Worm (Caenorhabditis elegans) whole organism, L2 larva: ENCODE measurements around the gene glb-29.

ENCODE experiments used
- C34F6.9 ChIP-seq: fragments of 150-350 bp; optimal IDR thresholded peaks from 2 replicates; lab custom pipeline; 2014; ENCODE audit warnings: missing biosample characterization, missing genetic modification characterization
- F13H6.1 ChIP-seq: sonication (generic microtip); optimal IDR thresholded peaks from 2 replicates; lab custom pipeline; 2016; ENCODE audit warnings: missing genetic modification characterization, missing compliant biosample characterization
- R02D3.7 ChIP-seq: fragments of 150-350 bp; optimal IDR thresholded peaks from 2 replicates; lab custom pipeline; 2014; ENCODE audit warnings: missing biosample characterization, missing genetic modification characterization
- Y55F3AM.14 ChIP-seq: fragments of 200-800 bp; sonication (Bioruptor generic); optimal IDR thresholded peaks from 2 replicates; lab custom pipeline; 2018; ENCODE audit warnings: mild to moderate bottlenecking, missing genetic modification characterization, missing compliant biosample characterization
- ZK546.5 ChIP-seq: sonication (generic microtip); optimal IDR thresholded peaks from 2 replicates; lab custom pipeline; 2017; ENCODE audit warnings: missing biosample characterization, missing genetic modification characterization
- alr-1 ChIP-seq: fragments of 150-350 bp; optimal IDR thresholded peaks from 2 replicates; lab custom pipeline; 2014; ENCODE audit warnings: missing biosample characterization, missing genetic modification characterization
- aly-2 ChIP-seq: fragments of 150-350 bp; optimal IDR thresholded peaks from 2 replicates; lab custom pipeline; 2014; ENCODE audit warnings: missing biosample characterization, missing genetic modification characterization
- ama-1 ChIP-seq: fragments of 150-350 bp; optimal IDR thresholded peaks from 2 replicates; lab custom pipeline; 2018; ENCODE audit warnings: inconsistent platforms
- blmp-1 ChIP-seq: sonication (generic microtip); optimal IDR thresholded peaks from 2 replicates; lab custom pipeline; 2017; ENCODE audit warnings: missing genetic modification characterization, mild to moderate bottlenecking, missing compliant biosample characterization, antibody characterized with exemption, moderate library complexity; ENCODE audit not compliant: insufficient read depth
- ceh-16 ChIP-seq: fragments of 150-350 bp; optimal IDR thresholded peaks from 2 replicates; lab custom pipeline; 2014; ENCODE audit warnings: missing biosample characterization, missing genetic modification characterization
- ceh-82 ChIP-seq: fragments of 150-350 bp; optimal IDR thresholded peaks from 2 replicates; lab custom pipeline; 2014; ENCODE audit warnings: missing biosample characterization, missing genetic modification characterization
- crh-2 ChIP-seq: sonication (generic microtip); optimal IDR thresholded peaks from 2 replicates; lab custom pipeline; 2017; ENCODE audit warnings: missing biosample characterization, missing genetic modification characterization
- dmd-4 ChIP-seq: sonication (generic microtip); optimal IDR thresholded peaks from 2 replicates; lab custom pipeline; 2017; ENCODE audit warnings: missing biosample characterization, missing genetic modification characterization
- egl-27 ChIP-seq: sonication (generic microtip); optimal IDR thresholded peaks from 3 replicates; lab custom pipeline; 2017; ENCODE audit warnings: missing biosample characterization, missing genetic modification reagents, missing genetic modification characterization
- elt-1 ChIP-seq: fragments of 150-350 bp; optimal IDR thresholded peaks from 2 replicates; lab custom pipeline; 2014; ENCODE audit warnings: missing biosample characterization, missing genetic modification characterization
- elt-3 ChIP-seq: sonication (generic microtip); optimal IDR thresholded peaks from 2 replicates; lab custom pipeline; 2017; ENCODE audit warnings: missing biosample characterization, missing genetic modification characterization
- fos-1 ChIP-seq: fragments of 150-350 bp; optimal IDR thresholded peaks from 2 replicates; lab custom pipeline; 2014; ENCODE audit warnings: missing biosample characterization, missing genetic modification characterization
- gmeb-1 ChIP-seq: fragments of 150-350 bp; optimal IDR thresholded peaks from 2 replicates; lab custom pipeline; 2014; ENCODE audit warnings: missing biosample characterization, missing genetic modification characterization
- lin-11 ChIP-seq: fragments of 150-350 bp; sonication (generic microtip); optimal IDR thresholded peaks from 2 replicates; lab custom pipeline; 2014; ENCODE audit warnings: missing biosample characterization, missing genetic modification characterization, inconsistent platforms, mixed read lengths
- lin-13 ChIP-seq: fragments of 150-350 bp; optimal IDR thresholded peaks from 2 replicates; lab custom pipeline; 2014; ENCODE audit warnings: missing biosample characterization, missing genetic modification reagents, missing genetic modification characterization
- lin-39 ChIP-seq: fragments of 150-350 bp; optimal IDR thresholded peaks from 2 replicates; lab custom pipeline; 2014; ENCODE audit warnings: missing biosample characterization, missing genetic modification reagents, missing genetic modification characterization
- lsy-2 ChIP-seq, 2 experiments: fragments of 150-350 bp in 1 of 2; sonication (generic microtip) in 1 of 2; optimal IDR thresholded peaks; 2 replicates each; lab custom pipeline; 2014 to 2017; ENCODE audit warnings: missing biosample characterization in 2 of 2, missing genetic modification characterization in 2 of 2
- mab-5 ChIP-seq: fragments of 150-350 bp; optimal IDR thresholded peaks from 2 replicates; lab custom pipeline; 2014; ENCODE audit warnings: missing biosample characterization, missing genetic modification characterization
- mbf-1 ChIP-seq: sonication (generic microtip); optimal IDR thresholded peaks from 2 replicates; lab custom pipeline; 2017; ENCODE audit warnings: missing biosample characterization, missing genetic modification characterization
- mdl-1 ChIP-seq, 2 experiments: fragments of 150-350 bp in 1 of 2; sonication (generic microtip) in 1 of 2; optimal IDR thresholded peaks; 2 replicates each; lab custom pipeline; 2017; ENCODE audit warnings: missing biosample characterization in 2 of 2, missing genetic modification characterization in 2 of 2
- nhr-10 ChIP-seq: sonication (generic microtip); optimal IDR thresholded peaks from 2 replicates; lab custom pipeline; 2017; ENCODE audit warnings: missing biosample characterization, missing genetic modification characterization
- nhr-11 ChIP-seq: fragments of 150-350 bp; optimal IDR thresholded peaks from 2 replicates; lab custom pipeline; 2014; ENCODE audit warnings: missing biosample characterization, missing genetic modification characterization
- nhr-12 ChIP-seq: fragments of 150-350 bp; optimal IDR thresholded peaks from 2 replicates; lab custom pipeline; 2014; ENCODE audit warnings: missing biosample characterization, missing genetic modification characterization
- nhr-129 ChIP-seq: fragments of 150-350 bp; optimal IDR thresholded peaks from 2 replicates; lab custom pipeline; 2014; ENCODE audit warnings: missing biosample characterization, missing genetic modification characterization
- nhr-21 ChIP-seq: fragments of 150-350 bp; optimal IDR thresholded peaks from 2 replicates; lab custom pipeline; 2014; ENCODE audit warnings: missing biosample characterization, missing genetic modification characterization
- nhr-23 ChIP-seq: fragments of 150-350 bp; optimal IDR thresholded peaks from 2 replicates; lab custom pipeline; 2014; ENCODE audit warnings: missing biosample characterization, missing genetic modification reagents, missing genetic modification characterization
- nhr-237 ChIP-seq: fragments of 150-350 bp; optimal IDR thresholded peaks from 2 replicates; lab custom pipeline; 2014; ENCODE audit warnings: missing biosample characterization, missing genetic modification characterization
- nhr-25 ChIP-seq: fragments of 150-350 bp; sonication (generic microtip); optimal IDR thresholded peaks from 3 replicates; lab custom pipeline; 2014; ENCODE audit warnings: missing biosample characterization, missing genetic modification characterization
- nhr-6 ChIP-seq: fragments of 150-350 bp; optimal IDR thresholded peaks from 2 replicates; lab custom pipeline; 2014; ENCODE audit warnings: missing biosample characterization, missing genetic modification characterization
- nhr-77 ChIP-seq: fragments of 150-350 bp; optimal IDR thresholded peaks from 2 replicates; lab custom pipeline; 2014; ENCODE audit warnings: missing biosample characterization, missing genetic modification characterization
- peb-1 ChIP-seq: fragments of 150-350 bp; optimal IDR thresholded peaks from 2 replicates; lab custom pipeline; 2014; ENCODE audit warnings: missing biosample characterization, missing genetic modification characterization
- sem-4 ChIP-seq: fragments of 150-350 bp; optimal IDR thresholded peaks from 2 replicates; lab custom pipeline; 2014; ENCODE audit warnings: missing biosample characterization, missing genetic modification reagents, missing genetic modification characterization
- skn-1 ChIP-seq: sonication (generic microtip); optimal IDR thresholded peaks from 2 replicates; lab custom pipeline; 2017; ENCODE audit warnings: missing biosample characterization, missing genetic modification characterization
- sma-3 ChIP-seq: sonication (generic microtip); optimal IDR thresholded peaks from 2 replicates; lab custom pipeline; 2016; ENCODE audit warnings: missing genetic modification reagents, missing genetic modification characterization, missing compliant biosample characterization
- sma-9 ChIP-seq, 2 experiments: fragments of 150-350 bp in 1 of 2; sonication (generic microtip) in 1 of 2; optimal IDR thresholded peaks; 2 replicates each; lab custom pipeline; 2014 to 2016; ENCODE audit warnings: missing genetic modification characterization in 2 of 2, mild to moderate bottlenecking in 1 of 2, missing biosample characterization in 1 of 2, missing compliant biosample characterization in 1 of 2, missing genetic modification reagents in 1 of 2, moderate library complexity in 1 of 2
- snpc-4 ChIP-seq: fragments of 150-350 bp; optimal IDR thresholded peaks from 2 replicates; lab custom pipeline; 2014; ENCODE audit warnings: missing biosample characterization, missing genetic modification characterization
- unc-39 ChIP-seq: fragments of 150-350 bp; optimal IDR thresholded peaks from 2 replicates; lab custom pipeline; 2014; ENCODE audit warnings: missing biosample characterization, missing genetic modification characterization
- unc-55 ChIP-seq: fragments of 150-350 bp; sonication (generic microtip); optimal IDR thresholded peaks from 3 replicates; lab custom pipeline; 2014; ENCODE audit warnings: missing biosample characterization, missing genetic modification reagents, missing genetic modification characterization
- unc-62 ChIP-seq: fragments of 150-350 bp; optimal IDR thresholded peaks from 2 replicates; lab custom pipeline; 2014; ENCODE audit warnings: missing biosample characterization, missing genetic modification reagents, missing genetic modification characterization
- zag-1 ChIP-seq: fragments of 150-350 bp; optimal IDR thresholded peaks from 2 replicates; lab custom pipeline; 2014; ENCODE audit warnings: missing biosample characterization, missing genetic modification characterization
- ztf-1 ChIP-seq: fragments of 200-800 bp; sonication (Bioruptor generic); conservative IDR thresholded peaks from 2 replicates; pipeline ENCODE4 v1.3.6; 2022; ENCODE audit warnings: missing genetic modification characterization, missing compliant biosample characterization
- ztf-11 ChIP-seq: sonication (generic microtip); optimal IDR thresholded peaks from 2 replicates; lab custom pipeline; 2017; ENCODE audit warnings: missing biosample characterization, missing genetic modification characterization
- ztf-4 ChIP-seq: fragments of 150-350 bp; optimal IDR thresholded peaks from 2 replicates; lab custom pipeline; 2014; ENCODE audit warnings: missing biosample characterization, missing genetic modification characterization

The glb-29 gene

DNA sequence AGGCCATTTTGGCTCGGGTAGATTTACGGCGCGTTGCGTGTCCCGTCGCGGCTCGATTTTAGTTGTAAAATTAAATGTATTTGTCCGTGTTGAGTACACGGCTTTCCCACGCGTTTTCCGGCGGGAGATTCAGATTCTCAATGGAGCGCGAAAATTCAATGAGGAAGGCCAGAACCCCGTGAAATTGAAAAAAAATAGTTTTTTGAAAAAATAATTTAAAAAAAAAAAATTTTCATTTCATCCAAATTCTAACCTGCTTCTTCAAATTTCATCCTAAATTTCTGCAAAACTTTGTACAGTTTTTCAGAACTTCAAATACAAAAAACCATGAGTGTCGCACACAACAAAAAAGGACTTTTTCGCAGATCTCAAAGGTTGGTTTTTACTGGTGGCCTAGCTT lies at the start of gene glb-29:
Gene glb-29, plus strand, starts transcription at position 301 of the 400 bp plus-strand sequence.
- TF ChIP-seq elt-1 (no peak), F13H6.1 (tag; lab: Kevin White, UChicago) (no peak), unc-62 (GFP tag; lab: Kevin White, UChicago) (no peak), nhr-25 (tag; lab: Kevin White, UChicago) (no peak), ZK546.5 (tag; lab: Kevin White, UChicago) (no peak), ztf-1 (GFP tag; lab: Robert Waterston, UW) (no peak), nhr-21 (tag; lab: Kevin White, UChicago) (no peak), ztf-11 (tag; lab: Kevin White, UChicago) (no peak), lsy-2 (tag; optimal IDR thresholded peaks at IDR 0.05; lab: Kevin White, UChicago) (no peak), peb-1 (tag; lab: Kevin White, UChicago) (no peak), ceh-16 (tag; lab: Kevin White, UChicago) (no peak), snpc-4 (no peak), nhr-10 (tag; lab: Kevin White, UChicago) (no peak), unc-55 (GFP tag; lab: Kevin White, UChicago) (no peak), mdl-1 (tag; optimal IDR thresholded peaks at IDR 0.05; lab: Kevin White, UChicago) (no peak), dmd-4 (tag; lab: Kevin White, UChicago) (no peak), nhr-6 (tag; lab: Kevin White, UChicago) (no peak)

DNA sequence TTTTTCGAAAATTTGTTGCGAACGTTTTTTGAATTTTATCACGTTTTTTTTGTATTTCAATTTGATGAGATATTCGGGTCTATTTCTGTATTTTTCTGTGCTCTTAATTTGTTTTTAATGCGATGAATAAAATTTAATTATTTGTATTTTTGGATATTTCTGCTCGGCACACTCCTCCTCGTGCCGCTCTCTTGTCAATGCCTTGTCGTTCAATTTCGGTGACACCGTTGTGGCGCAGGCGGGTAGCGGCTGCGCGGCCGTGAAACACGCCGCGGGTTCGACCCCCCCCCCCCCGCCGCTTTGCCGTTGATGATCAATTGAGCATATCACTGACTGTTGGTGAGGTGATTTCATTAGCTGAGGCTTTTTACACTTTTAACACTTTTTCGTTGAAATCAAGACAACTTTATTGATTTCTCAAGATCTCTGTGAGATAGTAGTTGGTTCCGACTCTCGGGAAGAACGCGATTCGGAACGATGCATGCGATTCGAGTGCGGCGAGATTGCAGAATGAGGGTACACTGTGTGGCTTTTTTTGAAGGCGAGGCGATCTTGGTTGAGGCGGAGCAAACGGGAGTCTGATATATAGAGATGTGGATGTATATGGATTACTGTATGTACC lies 48.2 kb upstream of the glb-29 start:
- TF ChIP-seq C34F6.9 (tag; lab: Kevin White, UChicago) (no peak), unc-39 (tag; lab: Kevin White, UChicago) (no peak), nhr-6 (tag; lab: Kevin White, UChicago) (no peak), lin-11 (tag; lab: Kevin White, UChicago) (peak; percentile 13), peb-1 (tag; lab: Kevin White, UChicago) (no peak), blmp-1 (tag; lab: Kevin White, UChicago) (no peak), nhr-23 (no peak), nhr-237 (tag; lab: Kevin White, UChicago) (no peak), mbf-1 (peak; percentile 42), alr-1 (tag; lab: Kevin White, UChicago) (no peak), skn-1 (tag; lab: Kevin White, UChicago) (no peak), zag-1 (tag; lab: Kevin White, UChicago) (peak; percentile 9), nhr-25 (tag; lab: Kevin White, UChicago) (peak; percentile 40), ZK546.5 (tag; lab: Kevin White, UChicago) (no peak), sem-4 (tag; lab: Kevin White, UChicago) (no peak), ztf-4 (peak; percentile 31), elt-1 (no peak), nhr-10 (tag; lab: Kevin White, UChicago) (no peak), nhr-129 (tag; lab: Kevin White, UChicago) (peak; percentile 57), unc-55 (GFP tag; lab: Kevin White, UChicago) (peak; percentile 58), nhr-21 (tag; lab: Kevin White, UChicago) (peak; percentile 49), elt-3 (tag; lab: Kevin White, UChicago) (no peak), unc-62 (GFP tag; lab: Kevin White, UChicago) (no peak), sma-3 (GFP tag; lab: Kevin White, UChicago) (peak; percentile 65), gmeb-1 (peak; percentile 11), fos-1 (tag; lab: Kevin White, UChicago) (peak; percentile 59), snpc-4 (no peak), R02D3.7 (no peak), nhr-11 (tag; lab: Kevin White, UChicago) (peak; percentile 66), ama-1 (lab: Kevin White, UChicago) (no peak), ztf-1 (GFP tag; lab: Robert Waterston, UW) (no peak), aly-2 (tag; lab: Kevin White, UChicago) (no peak), crh-2 (tag; lab: Kevin White, UChicago) (peak; percentile 44), ceh-82 (tag; lab: Kevin White, UChicago) (no peak), F13H6.1 (tag; lab: Kevin White, UChicago) (peak; percentile 81), ztf-11 (tag; lab: Kevin White, UChicago) (no peak), dmd-4 (tag; lab: Kevin White, UChicago) (no peak), lsy-2 (tag; optimal IDR thresholded peaks at IDR 0.05; lab: Kevin White, UChicago) (peak; percentile 49 to 59), egl-27 (tag; lab: Kevin White, UChicago) (peak; percentile 9), lin-13 (GFP tag; lab: Kevin White, UChicago) (peak; percentile 66), lin-39 (no peak), nhr-12 (tag; lab: Kevin White, UChicago) (no peak), ceh-16 (tag; lab: Kevin White, UChicago) (no peak), nhr-77 (tag; lab: Kevin White, UChicago) (no peak), mab-5 (tag; lab: Kevin White, UChicago) (no peak), mdl-1 (tag; optimal IDR thresholded peaks at IDR 0.05; lab: Kevin White, UChicago) (peak in 1 of 2 experiments; percentile 46), sma-9 (GFP tag; optimal IDR thresholded peaks at IDR 0.05; lab: Kevin White, UChicago) (peak; percentile 65), sma-9 (tag; optimal IDR thresholded peaks at IDR 0.05; lab: Kevin White, UChicago) (no peak), Y55F3AM.14 (GFP tag; lab: Kevin White, UChicago) (peak; percentile 88)
